Fruit fly (Drosophila melanogaster) whole organism, embryonic: ENCODE results near the gene Ilp7.

ENCODE experiments used
- Abd-B ChIP-seq: fragments of 200-800 bp; sonication (Bioruptor generic); optimal IDR thresholded peaks from 2 replicates; lab custom pipeline; 2018; ENCODE audit warnings: missing biosample characterization, mild to moderate bottlenecking, missing genetic modification characterization, moderate library complexity
- CG1024 ChIP-seq: fragments of 200-800 bp; sonication (Bioruptor generic); IDR thresholded peaks from 2 replicates; pipeline ENCODE4 v1.3.6; 2022; ENCODE audit warnings: missing biosample characterization, missing genetic modification characterization
- CG10274 ChIP-seq: fragments of 200-800 bp; sonication (Bioruptor generic); optimal IDR thresholded peaks from 3 replicates; lab custom pipeline; 2017; ENCODE audit warnings: missing biosample characterization, mild to moderate bottlenecking, missing genetic modification characterization
- CG11456 ChIP-seq: fragments of 200-800 bp; sonication (Bioruptor generic); IDR thresholded peaks from 3 replicates; pipeline ENCODE4 v1.3.6; 2022; ENCODE audit warnings: missing biosample characterization, missing genetic modification characterization
- CG1233 ChIP-seq: fragments of 200-800 bp; sonication (Bioruptor generic); optimal IDR thresholded peaks from 4 replicates; lab custom pipeline; 2018; ENCODE audit warnings: missing biosample characterization, mild to moderate bottlenecking, missing genetic modification characterization
- CG13123 ChIP-seq: fragments of 200-800 bp; sonication (Bioruptor generic); optimal IDR thresholded peaks from 2 replicates; lab custom pipeline; 2016; ENCODE audit warnings: missing biosample characterization, missing genetic modification characterization
- CG13296 ChIP-seq: fragments of 200-800 bp; sonication (Bioruptor generic); optimal IDR thresholded peaks from 3 replicates; lab custom pipeline; 2018; ENCODE audit warnings: missing biosample characterization, mild to moderate bottlenecking, missing genetic modification characterization
- CG13624 ChIP-seq: fragments of 200-800 bp; sonication (Bioruptor generic); optimal IDR thresholded peaks from 2 replicates; lab custom pipeline; 2016; ENCODE audit warnings: missing biosample characterization, missing genetic modification characterization
- CG16815 ChIP-seq: fragments of 200-800 bp; sonication (Bioruptor generic); optimal IDR thresholded peaks from 3 replicates; lab custom pipeline; 2017; ENCODE audit warnings: missing biosample characterization, mild to moderate bottlenecking, missing genetic modification characterization
- CG17186 ChIP-seq: fragments of 200-800 bp; sonication (Bioruptor generic); optimal IDR thresholded peaks from 3 replicates; lab custom pipeline; 2017; ENCODE audit warnings: missing biosample characterization, missing genetic modification reagents, missing genetic modification characterization
- CG17385 ChIP-seq: fragments of 200-800 bp; sonication (Bioruptor generic); optimal IDR thresholded peaks from 3 replicates; lab custom pipeline; 2018; ENCODE audit warnings: missing biosample characterization, mild to moderate bottlenecking, missing genetic modification characterization
- CG17829 ChIP-seq: fragments of 200-800 bp; optimal IDR thresholded peaks from 2 replicates; lab custom pipeline; 2019; ENCODE audit warnings: missing biosample characterization, mild to moderate bottlenecking, missing genetic modification characterization, moderate library complexity
- CG2120 ChIP-seq: fragments of 200-800 bp; sonication (Bioruptor generic); optimal IDR thresholded peaks from 3 replicates; lab custom pipeline; 2016; ENCODE audit warnings: missing biosample characterization, missing genetic modification characterization
- CG4854 ChIP-seq: fragments of 200-800 bp; sonication (Bioruptor generic); optimal IDR thresholded peaks from 2 replicates; lab custom pipeline; 2016; ENCODE audit warnings: missing biosample characterization, missing genetic modification characterization, inconsistent platforms
- CG5245 ChIP-seq: fragments of 200-800 bp; sonication (Bioruptor generic); optimal IDR thresholded peaks from 3 replicates; lab custom pipeline; 2016; ENCODE audit warnings: missing biosample characterization, missing genetic modification characterization
- CG7786 ChIP-seq: fragments of 200-800 bp; sonication (Bioruptor generic); optimal IDR thresholded peaks from 2 replicates; lab custom pipeline; 2016; ENCODE audit warnings: missing biosample characterization, missing genetic modification characterization
- CHES-1-like ChIP-seq: fragments of 200-800 bp; sonication (Bioruptor generic); optimal IDR thresholded peaks from 2 replicates; lab custom pipeline; 2016; ENCODE audit warnings: missing biosample characterization, missing genetic modification characterization
- CrebB ChIP-seq: fragments of 200-800 bp; sonication (Bioruptor generic); optimal IDR thresholded peaks from 3 replicates; lab custom pipeline; 2018; ENCODE audit warnings: missing biosample characterization, mild to moderate bottlenecking, missing genetic modification characterization
- E2f2 ChIP-seq: fragments of 200-800 bp; sonication (Bioruptor generic); IDR thresholded peaks from 2 replicates; pipeline ENCODE4 v1.3.6; 2022; ENCODE audit warnings: missing biosample characterization, missing genetic modification characterization
- Hmr ChIP-seq: fragments of 200-800 bp; sonication (Bioruptor generic); optimal IDR thresholded peaks from 3 replicates; lab custom pipeline; 2017; ENCODE audit warnings: mild to moderate bottlenecking, missing biosample characterization, missing genetic modification reagents, missing genetic modification characterization
- Lim3 ChIP-seq: fragments of 200-800 bp; sonication (Bioruptor generic); IDR thresholded peaks from 2 replicates; pipeline ENCODE4 v1.3.6; 2022; ENCODE audit warnings: missing biosample characterization, missing genetic modification characterization
- NK7.1 ChIP-seq: fragments of 200-800 bp; sonication (Bioruptor generic); optimal IDR thresholded peaks from 3 replicates; lab custom pipeline; 2016; ENCODE audit warnings: missing biosample characterization, missing genetic modification characterization
- Scr ChIP-seq: fragments of 200-800 bp; sonication (Bioruptor generic); IDR thresholded peaks from 2 replicates; pipeline ENCODE4 v1.3.6; 2022; ENCODE audit warnings: missing biosample characterization, missing genetic modification characterization; ENCODE audit not compliant: partially characterized antibody
- Taf1 ChIP-seq: fragments of 200-800 bp; sonication (Bioruptor generic); IDR thresholded peaks from 2 replicates; pipeline ENCODE4 v1.3.6; 2022; ENCODE audit warnings: missing biosample characterization, missing genetic modification characterization
- Vsx1 ChIP-seq: fragments of 200-800 bp; sonication (Bioruptor generic); optimal IDR thresholded peaks from 2 replicates; lab custom pipeline; 2017; ENCODE audit warnings: missing biosample characterization, mild to moderate bottlenecking, missing genetic modification characterization, missing genetic modification reagents
- Xbp1 ChIP-seq: fragments of 200-800 bp; sonication (Bioruptor generic); optimal IDR thresholded peaks from 3 replicates; lab custom pipeline; 2016; ENCODE audit warnings: missing biosample characterization, mild to moderate bottlenecking, missing genetic modification characterization
- ab ChIP-seq: fragments of 200-800 bp; sonication (Bioruptor generic); optimal IDR thresholded peaks from 2 replicates; lab custom pipeline; 2016; ENCODE audit warnings: missing biosample characterization, missing genetic modification characterization
- aop ChIP-seq: fragments of 200-800 bp; sonication (Bioruptor generic); IDR thresholded peaks from 2 replicates; pipeline ENCODE4 v1.3.6; 2022; ENCODE audit warnings: missing biosample characterization, missing genetic modification characterization
- ara ChIP-seq: fragments of 200-800 bp; sonication (Bioruptor generic); IDR thresholded peaks from 2 replicates; pipeline ENCODE4 v1.3.6; 2022; ENCODE audit warnings: missing biosample characterization, missing genetic modification characterization
- az2 ChIP-seq: fragments of 200-800 bp; sonication (Bioruptor generic); optimal IDR thresholded peaks from 3 replicates; lab custom pipeline; 2016; ENCODE audit warnings: missing biosample characterization, missing genetic modification characterization
- chif ChIP-seq, 2 experiments: fragments of 200-800 bp; sonication (Bioruptor generic); optimal IDR thresholded peaks; 3 replicates each; lab custom pipeline; 2016; ENCODE audit warnings: missing biosample characterization in 2 of 2, missing genetic modification characterization in 2 of 2
- da ChIP-seq: fragments of 200-800 bp; sonication (Bioruptor generic); optimal IDR thresholded peaks from 2 replicates; lab custom pipeline; 2016; ENCODE audit warnings: missing biosample characterization, missing genetic modification characterization
- en ChIP-seq: fragments of 200-800 bp; sonication (Bioruptor generic); optimal IDR thresholded peaks from 2 replicates; lab custom pipeline; 2016; ENCODE audit warnings: missing biosample characterization, missing genetic modification characterization
- exex ChIP-seq: fragments of 200-800 bp; sonication (Bioruptor generic); optimal IDR thresholded peaks from 4 replicates; lab custom pipeline; 2018; ENCODE audit warnings: missing biosample characterization, mild to moderate bottlenecking, missing genetic modification characterization, moderate library complexity
- eyg ChIP-seq: fragments of 200-800 bp; sonication (Bioruptor generic); optimal IDR thresholded peaks from 3 replicates; lab custom pipeline; 2016; ENCODE audit warnings: missing biosample characterization, missing genetic modification characterization
- fd102C ChIP-seq: fragments of 200-800 bp; sonication (Bioruptor generic); optimal IDR thresholded peaks from 2 replicates; lab custom pipeline; 2018; ENCODE audit warnings: missing biosample characterization, mild to moderate bottlenecking, missing genetic modification characterization, moderate library complexity
- ftz-f1 ChIP-seq: fragments of 200-800 bp; sonication (Bioruptor generic); optimal IDR thresholded peaks from 2 replicates; lab custom pipeline; 2016; ENCODE audit warnings: missing biosample characterization, missing genetic modification characterization
- kni ChIP-seq: fragments of 200-800 bp; sonication (Bioruptor generic); optimal IDR thresholded peaks from 3 replicates; lab custom pipeline; 2017; ENCODE audit warnings: mild to moderate bottlenecking, missing biosample characterization, missing genetic modification reagents, missing genetic modification characterization
- lmd ChIP-seq: fragments of 200-800 bp; sonication (Bioruptor generic); IDR thresholded peaks from 2 replicates; pipeline ENCODE4 v1.3.6; 2022; ENCODE audit warnings: missing biosample characterization, missing genetic modification characterization
- lola ChIP-seq, 3 experiments: fragments of >200 bp in 2 of 3; fragments of 200-800 bp in 1 of 3; sonication (Bioruptor generic) in 1 of 3; optimal IDR thresholded peaks; 2 replicates each; lab custom pipeline; 2017 to 2019; ENCODE audit warnings: missing biosample characterization in 3 of 3, missing genetic modification characterization in 3 of 3, mild to moderate bottlenecking in 1 of 3, moderate library complexity in 1 of 3
- oc ChIP-seq: fragments of 200-800 bp; sonication (Bioruptor generic); optimal IDR thresholded peaks from 2 replicates; lab custom pipeline; 2018; ENCODE audit warnings: missing biosample characterization, mild to moderate bottlenecking, missing genetic modification characterization, moderate library complexity
- onecut ChIP-seq: fragments of 200-800 bp; sonication (Bioruptor generic); IDR thresholded peaks from 2 replicates; pipeline ENCODE4 v1.3.6; 2022; ENCODE audit warnings: missing biosample characterization, missing genetic modification characterization
- p53 ChIP-seq: fragments of 200-800 bp; sonication (Bioruptor generic); optimal IDR thresholded peaks from 2 replicates; lab custom pipeline; 2016; ENCODE audit warnings: missing biosample characterization, missing genetic modification characterization
- pan ChIP-seq, 4 experiments: fragments of >200 bp in 3 of 4; fragments of 200-800 bp in 1 of 4; sonication (Bioruptor generic) in 1 of 4; optimal IDR thresholded peaks in 3 of 4; IDR thresholded peaks in 1 of 4; 2 replicates each; pipeline versions ENCODE4 v1.3.6 to Lab custom; 2017 to 2022; ENCODE audit warnings: missing biosample characterization in 2 of 4, missing genetic modification characterization in 2 of 4, mixed read lengths in 1 of 4
- pzg ChIP-seq: fragments of 200-800 bp; sonication (Bioruptor generic); optimal IDR thresholded peaks from 3 replicates; lab custom pipeline; 2018; ENCODE audit warnings: missing biosample characterization, mild to moderate bottlenecking, missing genetic modification characterization, moderate library complexity
- rib ChIP-seq: fragments of 200-800 bp; sonication (Bioruptor generic); IDR thresholded peaks from 2 replicates; pipeline ENCODE4 v1.3.6; 2022; ENCODE audit warnings: missing biosample characterization, missing genetic modification characterization
- salm ChIP-seq: fragments of 200-800 bp; sonication (Bioruptor generic); optimal IDR thresholded peaks from 2 replicates; lab custom pipeline; 2018; ENCODE audit warnings: missing biosample characterization, mild to moderate bottlenecking, missing genetic modification characterization
- shn ChIP-seq: fragments of 200-800 bp; sonication (Bioruptor generic); optimal IDR thresholded peaks from 3 replicates; lab custom pipeline; 2016; ENCODE audit warnings: missing biosample characterization, missing genetic modification characterization
- stwl ChIP-seq: fragments of 200-800 bp; sonication (Bioruptor generic); optimal IDR thresholded peaks from 3 replicates; lab custom pipeline; 2018; ENCODE audit warnings: missing biosample characterization, mild to moderate bottlenecking, missing genetic modification characterization, moderate library complexity
- tx ChIP-seq: fragments of 200-800 bp; sonication (Bioruptor generic); optimal IDR thresholded peaks from 2 replicates; lab custom pipeline; 2016; ENCODE audit warnings: missing biosample characterization, missing genetic modification characterization
- unpg ChIP-seq: fragments of 200-800 bp; sonication (Bioruptor generic); optimal IDR thresholded peaks from 3 replicates; lab custom pipeline; 2018; ENCODE audit warnings: missing biosample characterization, mild to moderate bottlenecking, missing genetic modification characterization, moderate library complexity

Gene Ilp7

dm6 chrX:3714020-3714419 is 46.6 kb downstream of the Ilp7 start (continued):
- no peak for TF ChIP-seq oc (tag; lab: Kevin White, UChicago)
- no peak for TF ChIP-seq en (GFP tag; lab: Kevin White, UChicago)
- TF ChIP-seq eyg (GFP tag; lab: Kevin White, UChicago) = no peak
- no peak for TF ChIP-seq ftz-f1 (GFP tag; lab: Kevin White, UChicago)
- peak; percentile 42; the same call in 1 of the 2 replicates for TF ChIP-seq lmd (GFP tag; lab: Robert Waterston, UW)
- TF ChIP-seq CG13296 (GFP tag; lab: Kevin White, UChicago) = no peak
- peak in 1 of 2 experiments; percentile 9 for TF ChIP-seq chif (GFP tag; optimal IDR thresholded peaks at IDR 0.05; lab: Kevin White, UChicago)
- TF ChIP-seq Scr (GFP tag; lab: Robert Waterston, UW) = no peak
- no peak for TF ChIP-seq ab (GFP tag; lab: Kevin White, UChicago)
- TF ChIP-seq NK7.1 (GFP tag; lab: Kevin White, UChicago) = no peak
- TF ChIP-seq fd102C (GFP tag; lab: Kevin White, UChicago) = no peak
- TF ChIP-seq Hmr (GFP tag; lab: Kevin White, UChicago) = peak; percentile 34
- no peak for TF ChIP-seq Taf1 (GFP tag; lab: Robert Waterston, UW)
- TF ChIP-seq az2 (GFP tag; lab: Kevin White, UChicago) = peak; percentile 36
- peak; percentile 41 for TF ChIP-seq CG17385
- TF ChIP-seq exex (tag; lab: Kevin White, UChicago) = no peak
- TF ChIP-seq CrebB (tag; lab: Kevin White, UChicago) = no peak
- peak; percentile 33 for TF ChIP-seq CG13624 (GFP tag; lab: Kevin White, UChicago)
- no peak for TF ChIP-seq CG10274 (GFP tag; lab: Kevin White, UChicago)
- no peak for TF ChIP-seq salm
- TF ChIP-seq lola (GFP tag; optimal IDR thresholded peaks at IDR 0.05; lab: Kevin White, UChicago) = no peak
- no peak for TF ChIP-seq CG4854 (GFP tag; lab: Kevin White, UChicago)
- no peak for TF ChIP-seq ara (GFP tag; lab: Robert Waterston, UW)
- no peak for TF ChIP-seq CG1024 (GFP tag; lab: Robert Waterston, UW)
- TF ChIP-seq CG5245 = no peak
- TF ChIP-seq Abd-B (GFP tag; lab: Kevin White, UChicago) = peak; percentile 67
- TF ChIP-seq p53 (GFP tag; lab: Kevin White, UChicago) = no peak
- peak; percentile 62 for TF ChIP-seq CG2120 (GFP tag; lab: Kevin White, UChicago)
- no peak for TF ChIP-seq Vsx1
- no peak for TF ChIP-seq CG1233
- TF ChIP-seq CG11456 = no peak
- no peak for TF ChIP-seq da (GFP tag; lab: Kevin White, UChicago)
- TF ChIP-seq Lim3 (GFP tag; lab: Robert Waterston, UW) = no peak
- no peak for TF ChIP-seq CG17186 (GFP tag; lab: Kevin White, UChicago)
- no peak for TF ChIP-seq aop
- TF ChIP-seq pzg = no peak
- no peak for TF ChIP-seq stwl
- peak; percentile 54 for TF ChIP-seq Xbp1 (GFP tag; lab: Kevin White, UChicago)
- no peak for TF ChIP-seq onecut (GFP tag; lab: Robert Waterston, UW)
- TF ChIP-seq shn = no peak
- TF ChIP-seq kni = no peak
- TF ChIP-seq CG16815 = no peak
- no peak for TF ChIP-seq CG17829 (tag; lab: Kevin White, UChicago)
- TF ChIP-seq CG7786 (GFP tag; lab: Kevin White, UChicago) = peak; percentile 22
- TF ChIP-seq tx (GFP tag; lab: Kevin White, UChicago) = no peak
- no peak for TF ChIP-seq rib (GFP tag; lab: Robert Waterston, UW)
- no peak for TF ChIP-seq pan (optimal IDR thresholded peaks at IDR 0.05; lab: Kevin White, UChicago)
- peak in 1 of 2 experiments; percentile 49 for TF ChIP-seq pan (GFP tag; optimal IDR thresholded peaks at IDR 0.05 in 1 of 2, IDR thresholded peaks at IDR 0.05 in 1 of 2)
- TF ChIP-seq E2f2 (GFP tag; lab: Robert Waterston, UW) = no peak
- TF ChIP-seq CG13123 (GFP tag; lab: Kevin White, UChicago) = no peak
- TF ChIP-seq unpg = peak; percentile 58
- TF ChIP-seq CHES-1-like = peak; percentile 30
